Fruit fly (Drosophila melanogaster) Kc167 (cell line): ENCODE measurements around the gene CG8519.

Source experiments
- Myc ChIP-seq: fragments of >200 bp; optimal IDR thresholded peaks from 2 replicates; lab custom pipeline; 2017; ENCODE audit warnings: missing external identifiers
- Sin3A ChIP-seq: fragments of >200 bp; optimal IDR thresholded peaks from 2 replicates; lab custom pipeline; 2018; ENCODE audit warnings: missing external identifiers
- h ChIP-seq: fragments of >200 bp; optimal IDR thresholded peaks from 3 replicates; lab custom pipeline; 2018; ENCODE audit warnings: missing external identifiers
- psq ChIP-seq: fragments of >200 bp; optimal IDR thresholded peaks from 2 replicates; lab custom pipeline; 2017; ENCODE audit warnings: missing external identifiers
- ttk ChIP-seq: sonication (Bioruptor generic); optimal IDR thresholded peaks from 2 replicates; lab custom pipeline; 2017; ENCODE audit warnings: missing external identifiers

- TF ChIP-seq h (lab: Kevin White, UChicago) (no peak), Sin3A (no peak), ttk (lab: Kevin White, UChicago) (no peak), psq (lab: Kevin White, UChicago) (no peak), Myc (lab: Kevin White, UChicago) (no peak)
These were observed 39.1 kb upstream of the CG8519 start, which contains the start of gene eIF4E4 for dm6 chr3L:6665541-6665940.
